Worm (Caenorhabditis elegans): ENCODE results near the gene vep-2.

vep-2 gene

ce11 chrX:3654623-3655022, 26.5 kb downstream of the vep-2 start, which contains the start of gene R11G1.11:
R11G1.11 (plus strand) TSS chrX:3654923.
- TF ChIP-seq dmd-4 (tag; optimal IDR thresholded peaks at IDR 0.05; ENCODE audit: borderline replicate concordance) (no peak), rnt-1 (tag; optimal IDR thresholded peaks at IDR 0.05) (no peak), ceh-30 (tag; optimal IDR thresholded peaks at IDR 0.05) (no peak), npax-4 (tag; optimal IDR thresholded peaks at IDR 0.05) (no peak), ceh-31 (tag; optimal IDR thresholded peaks at IDR 0.05) (no peak), ref-2 (tag; optimal IDR thresholded peaks at IDR 0.05) (no peak), pros-1 (tag; optimal IDR thresholded peaks at IDR 0.05) (no peak)

DNA sequence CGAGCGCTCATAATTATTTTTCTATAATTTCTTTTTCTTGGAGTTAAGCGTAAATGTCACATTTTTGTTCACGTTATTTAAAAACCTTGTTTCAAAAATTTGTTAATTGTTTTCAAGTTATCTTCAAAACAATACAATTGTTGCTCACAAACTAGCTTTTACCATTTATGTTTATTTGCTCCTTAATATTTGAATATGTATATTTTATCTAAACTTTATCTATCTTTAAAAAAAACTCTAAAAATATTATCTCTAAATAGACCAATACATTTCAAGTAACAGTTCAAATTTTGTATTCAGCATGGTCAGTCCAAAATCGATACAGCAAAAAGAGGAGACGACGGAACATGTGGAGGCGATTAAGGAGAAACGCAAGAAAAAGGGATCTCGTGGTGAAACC, 27.9 kb downstream of the vep-2 start, which contains the start of gene R11G1.7:
Gene R11G1.7 (plus strand): TSS at position 301 of the 400 bp plus-strand sequence.
- TF ChIP-seq ceh-31 (tag; optimal IDR thresholded peaks at IDR 0.05) (no peak), nhr-11 (tag; optimal IDR thresholded peaks at IDR 0.05) (no peak), rnt-1 (tag; optimal IDR thresholded peaks at IDR 0.05) (no peak), mec-3 (tag; optimal IDR thresholded peaks at IDR 0.05; ENCODE audit: borderline replicate concordance) (no peak), ceh-14 (tag; optimal IDR thresholded peaks at IDR 0.05) (no peak)

ce11 chrX:3659192-3659591, 31.1 kb downstream of the vep-2 start, which contains the start of gene R11G1.1:
R11G1.1 (plus strand) TSS chrX:3659492.
- TF ChIP-seq mec-3 (tag; optimal IDR thresholded peaks at IDR 0.05; ENCODE audit: borderline replicate concordance) (no peak), pag-3 (tag; optimal IDR thresholded peaks at IDR 0.05; ENCODE audit: borderline replicate concordance) (no peak), ceh-24 (tag; optimal IDR thresholded peaks at IDR 0.05) (no peak), nfya-1 (tag; optimal IDR thresholded peaks at IDR 0.05) (no peak)

ce11 chrX:3668842-3669241, 40.7 kb downstream of the vep-2 start, which contains the start of gene snet-1:
snet-1 (minus strand) TSS chrX:3668942.
- TF ChIP-seq fax-1 (tag; optimal IDR thresholded peaks at IDR 0.05): no peak
- no peak for TF ChIP-seq che-1 (tag; optimal IDR thresholded peaks at IDR 0.05)
- no peak for TF ChIP-seq dmd-4 (tag; optimal IDR thresholded peaks at IDR 0.05; ENCODE audit: borderline replicate concordance)
- TF ChIP-seq lim-6 (tag; optimal IDR thresholded peaks at IDR 0.05): no peak
- TF ChIP-seq lin-11 (tag; optimal IDR thresholded peaks at IDR 0.05): no peak
- no peak for TF ChIP-seq zip-5 (tag; optimal IDR thresholded peaks at IDR 0.05)
- no peak for TF ChIP-seq nhr-11 (tag; optimal IDR thresholded peaks at IDR 0.05)
- no peak for TF ChIP-seq ceh-18 (tag; optimal IDR thresholded peaks at IDR 0.05)
- TF ChIP-seq ceh-48 (tag; optimal IDR thresholded peaks at IDR 0.05): no peak
- TF ChIP-seq tbx-2 (tag; optimal IDR thresholded peaks at IDR 0.05): no peak
- no peak for TF ChIP-seq odd-2 (tag; optimal IDR thresholded peaks at IDR 0.05)

DNA sequence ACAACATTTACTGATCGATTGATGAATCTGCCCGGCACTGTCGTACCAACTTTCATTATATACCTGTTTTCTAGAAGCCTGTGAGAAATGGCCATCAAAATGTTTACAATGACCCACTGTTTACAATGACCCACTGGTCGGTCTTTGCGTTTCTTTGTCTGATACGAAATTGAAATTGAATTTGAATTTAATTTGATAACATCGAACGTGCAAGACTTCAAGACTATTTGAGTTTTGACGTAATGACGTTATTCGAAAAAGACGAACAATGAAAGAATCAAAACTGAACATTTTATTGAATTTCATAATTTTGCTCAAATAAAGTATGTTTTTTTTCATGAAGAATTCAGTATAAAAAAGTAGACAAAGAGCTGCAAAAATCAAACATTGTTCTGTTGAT, 43.9 kb downstream of the vep-2 start, which contains the start of gene C02F12.5:
Gene C02F12.5 (minus strand): TSS at position 101 of the 400 bp plus-strand sequence.
- TF ChIP-seq lim-6 (tag; optimal IDR thresholded peaks at IDR 0.05): no peak
- no peak for TF ChIP-seq pqm-1 (tag; optimal IDR thresholded peaks at IDR 0.05)
- TF ChIP-seq hlh-8 (tag; optimal IDR thresholded peaks at IDR 0.05): no peak
- TF ChIP-seq C08G9.2 (tag; optimal IDR thresholded peaks at IDR 0.05): no peak
- TF ChIP-seq gmeb-2 (tag; optimal IDR thresholded peaks at IDR 0.05): no peak
- no peak for TF ChIP-seq dve-1 (tag; optimal IDR thresholded peaks at IDR 0.05)
- TF ChIP-seq sox-2 (GFP tag; IDR thresholded peaks at IDR 0.05): no peak
- TF ChIP-seq dmd-4 (tag; optimal IDR thresholded peaks at IDR 0.05; ENCODE audit: borderline replicate concordance): no peak
- no peak for TF ChIP-seq pat-9 (tag; optimal IDR thresholded peaks at IDR 0.05)
- no peak for TF ChIP-seq fkh-10 (GFP tag; optimal IDR thresholded peaks at IDR 0.05)
- TF ChIP-seq rnt-1 (tag; optimal IDR thresholded peaks at IDR 0.05): no peak

DNA sequence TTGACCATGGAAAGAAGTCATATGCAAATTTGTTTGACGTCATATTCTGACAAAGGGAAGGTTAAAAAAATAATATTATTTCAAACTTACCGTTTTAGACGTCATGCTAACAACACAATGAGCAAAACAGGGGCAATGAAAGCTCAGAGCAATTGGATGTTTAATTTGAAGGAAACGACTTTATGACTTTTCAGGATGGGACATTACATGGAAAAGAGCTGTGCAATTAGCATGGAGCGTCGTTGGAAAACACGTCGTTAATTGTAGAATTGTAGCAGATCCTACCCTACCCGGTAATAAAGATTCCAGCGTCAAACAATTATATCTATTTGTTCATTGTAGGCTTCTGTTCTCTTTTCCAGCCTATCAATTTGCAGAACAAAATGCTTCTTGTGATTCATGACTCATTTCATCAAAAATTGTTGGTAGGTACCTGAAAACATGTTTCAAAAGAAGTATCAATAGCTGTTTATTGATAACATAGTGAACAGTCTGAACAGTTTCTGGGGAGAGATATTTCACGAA, 45.5 kb downstream of the vep-2 start, which contains the start of gene ceh-63:
Gene ceh-63 (minus strand): TSS at position 475 of the 525 bp plus-strand sequence.
- TF ChIP-seq ceh-30 (tag; optimal IDR thresholded peaks at IDR 0.05) (no peak), nfya-1 (tag; optimal IDR thresholded peaks at IDR 0.05) (no peak), fax-1 (tag; optimal IDR thresholded peaks at IDR 0.05) (no peak), hlh-6 (tag; optimal IDR thresholded peaks at IDR 0.05) (no peak), T23F11.4 (GFP tag; optimal IDR thresholded peaks at IDR 0.05) (no peak), syd-9 (tag; optimal IDR thresholded peaks at IDR 0.05) (no peak), madf-2 (tag; optimal IDR thresholded peaks at IDR 0.05) (no peak), pag-3 (tag; optimal IDR thresholded peaks at IDR 0.05; ENCODE audit: borderline replicate concordance) (no peak), dve-1 (tag; optimal IDR thresholded peaks at IDR 0.05) (no peak), ama-1 (optimal IDR thresholded peaks at IDR 0.05) (no peak), mec-3 (tag; optimal IDR thresholded peaks at IDR 0.05; ENCODE audit: borderline replicate concordance) (no peak), hlh-13 (GFP tag; optimal IDR thresholded peaks at IDR 0.05) (no peak), unc-42 (tag; optimal IDR thresholded peaks at IDR 0.05) (no peak), tbx-7 (tag; optimal IDR thresholded peaks at IDR 0.05) (no peak), pax-1 (tag; optimal IDR thresholded peaks at IDR 0.05) (no peak)

All from whole organism, late embryonic.